Fruit fly (Drosophila melanogaster) whole organism, adult: ENCODE results near the gene AP-1mu.

Experiments
- CG11617 ChIP-seq: fragments of 200-800 bp; sonication (Bioruptor generic); optimal IDR thresholded peaks from 2 replicates; lab custom pipeline; 2017; ENCODE audit warnings: mild to moderate bottlenecking, missing biosample characterization, missing genetic modification reagents, missing genetic modification characterization
- CG12768 ChIP-seq: fragments of 200-800 bp; sonication (Bioruptor generic); optimal IDR thresholded peaks from 2 replicates; lab custom pipeline; 2017; ENCODE audit warnings: missing biosample characterization, missing genetic modification characterization, mild to moderate bottlenecking, moderate library complexity, missing genetic modification reagents
- CG14711 ChIP-seq: fragments of 200-800 bp; sonication (Bioruptor generic); optimal IDR thresholded peaks from 2 replicates; lab custom pipeline; 2018; ENCODE audit warnings: missing biosample characterization, mild to moderate bottlenecking, missing genetic modification characterization, moderate library complexity
- CG1620 ChIP-seq: fragments of 200-800 bp; sonication (Bioruptor generic); optimal IDR thresholded peaks from 2 replicates; lab custom pipeline; 2016; ENCODE audit warnings: missing biosample characterization, missing genetic modification characterization
- CG33017 ChIP-seq: fragments of 200-800 bp; sonication (Bioruptor generic); optimal IDR thresholded peaks from 2 replicates; lab custom pipeline; 2018; ENCODE audit warnings: missing biosample characterization, mild to moderate bottlenecking, missing genetic modification characterization, moderate library complexity
- CG5204 ChIP-seq: fragments of 200-800 bp; sonication (Bioruptor generic); optimal IDR thresholded peaks from 2 replicates; lab custom pipeline; 2016; ENCODE audit warnings: missing biosample characterization, missing genetic modification characterization
- CG7045 ChIP-seq: fragments of 200-800 bp; sonication (Bioruptor generic); optimal IDR thresholded peaks from 2 replicates; lab custom pipeline; 2017; ENCODE audit warnings: missing biosample characterization, mild to moderate bottlenecking, missing genetic modification characterization
- CG7101 ChIP-seq: fragments of 200-800 bp; sonication (Bioruptor generic); optimal IDR thresholded peaks from 2 replicates; lab custom pipeline; 2018; ENCODE audit warnings: missing biosample characterization, mild to moderate bottlenecking, missing genetic modification characterization, moderate library complexity
- Clk ChIP-seq: fragments of 200-800 bp; sonication (Bioruptor generic); optimal IDR thresholded peaks from 2 replicates; lab custom pipeline; 2017; ENCODE audit warnings: missing biosample characterization, missing genetic modification characterization
- Crg-1 ChIP-seq: fragments of 200-800 bp; sonication (Bioruptor generic); optimal IDR thresholded peaks from 2 replicates; lab custom pipeline; 2016; ENCODE audit warnings: missing biosample characterization, missing genetic modification characterization
- Hr96 ChIP-seq: fragments of 200-800 bp; sonication (Bioruptor generic); optimal IDR thresholded peaks from 2 replicates; lab custom pipeline; 2016; ENCODE audit warnings: missing biosample characterization, missing genetic modification characterization
- Mnt ChIP-seq: fragments of 200-800 bp; sonication (Bioruptor generic); optimal IDR thresholded peaks from 2 replicates; lab custom pipeline; 2016; ENCODE audit warnings: missing biosample characterization, mild to moderate bottlenecking, missing genetic modification characterization
- bab1 ChIP-seq: fragments of 200-800 bp; sonication (Bioruptor generic); optimal IDR thresholded peaks from 3 replicates; lab custom pipeline; 2019; ENCODE audit warnings: missing biosample characterization, mild to moderate bottlenecking, missing genetic modification characterization, moderate library complexity
- cic ChIP-seq: fragments of 200-800 bp; sonication (Bioruptor generic); optimal IDR thresholded peaks from 2 replicates; lab custom pipeline; 2017; ENCODE audit warnings: missing biosample characterization, mild to moderate bottlenecking, missing genetic modification characterization, moderate library complexity
- cnc ChIP-seq, 2 experiments: fragments of >200 bp; optimal IDR thresholded peaks; 2 replicates each; lab custom pipeline; 2017
- kay ChIP-seq: fragments of 200-800 bp; sonication (Bioruptor generic); peaks from one replicate; lab custom pipeline; 2016; ENCODE audit warnings: missing biosample characterization, missing genetic modification characterization, borderline replicate concordance
- ovo ChIP-seq: fragments of 200-800 bp; sonication (Bioruptor generic); optimal IDR thresholded peaks from 2 replicates; lab custom pipeline; 2016; ENCODE audit warnings: missing biosample characterization, missing genetic modification characterization
- pad ChIP-seq: fragments of 200-800 bp; sonication (Bioruptor generic); optimal IDR thresholded peaks from 3 replicates; lab custom pipeline; 2017; ENCODE audit warnings: missing biosample characterization, missing genetic modification characterization, mild to moderate bottlenecking, moderate library complexity, missing genetic modification reagents
- tj ChIP-seq: fragments of 200-800 bp; sonication (Bioruptor generic); optimal IDR thresholded peaks from 3 replicates; lab custom pipeline; 2017; ENCODE audit warnings: missing biosample characterization, mild to moderate bottlenecking, missing genetic modification characterization, moderate library complexity
- toe ChIP-seq: fragments of 200-800 bp; sonication (Bioruptor generic); optimal IDR thresholded peaks from 2 replicates; lab custom pipeline; 2016; ENCODE audit warnings: missing biosample characterization, missing genetic modification characterization

The AP-1mu gene

DNA sequence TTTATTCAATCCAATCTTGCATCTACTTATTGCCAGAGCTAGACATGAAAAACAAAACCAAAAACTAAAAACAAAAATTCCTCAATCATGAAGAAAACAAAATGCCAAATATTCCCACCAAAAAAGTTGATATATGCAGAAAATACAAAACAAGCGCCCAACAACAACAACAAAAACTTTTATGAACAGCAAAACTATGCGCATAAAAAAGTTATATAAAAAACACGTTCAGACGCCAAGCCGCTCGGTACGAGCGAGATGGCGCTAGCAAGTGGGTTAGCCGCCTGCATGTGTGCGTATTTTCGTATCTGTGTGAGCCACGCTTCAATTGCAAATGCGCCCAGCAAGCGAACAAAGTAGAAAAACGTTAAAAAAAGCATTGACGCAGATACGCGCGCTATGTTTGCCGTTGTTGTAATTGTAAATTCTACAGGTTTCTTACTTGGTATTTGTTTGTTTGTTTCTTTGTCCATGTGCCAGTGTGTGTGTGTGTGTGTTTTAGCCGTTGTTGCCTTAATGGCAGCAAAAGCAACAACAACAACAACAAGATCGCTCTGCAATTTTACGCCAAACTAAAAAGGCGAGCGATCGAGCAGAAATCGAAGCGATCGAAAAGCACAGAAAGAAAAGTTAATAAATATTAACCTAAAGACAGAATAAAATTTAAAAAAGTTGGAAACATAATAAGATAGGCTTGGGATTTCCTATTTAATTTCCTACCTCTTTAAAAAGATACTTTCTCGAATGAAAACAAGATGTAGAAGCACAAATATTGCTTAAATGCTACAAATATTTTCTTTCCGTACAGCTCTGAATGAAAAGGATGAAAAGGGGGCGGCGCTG is 34.3 kb upstream of the AP-1mu start:
- TF ChIP-seq Mnt: peak; percentile 1
- TF ChIP-seq ovo (GFP tag; lab: Kevin White, UChicago): peak; percentile 5
- no peak for TF ChIP-seq CG1620
- TF ChIP-seq tj (GFP tag; lab: Kevin White, UChicago): peak; percentile 91

DNA sequence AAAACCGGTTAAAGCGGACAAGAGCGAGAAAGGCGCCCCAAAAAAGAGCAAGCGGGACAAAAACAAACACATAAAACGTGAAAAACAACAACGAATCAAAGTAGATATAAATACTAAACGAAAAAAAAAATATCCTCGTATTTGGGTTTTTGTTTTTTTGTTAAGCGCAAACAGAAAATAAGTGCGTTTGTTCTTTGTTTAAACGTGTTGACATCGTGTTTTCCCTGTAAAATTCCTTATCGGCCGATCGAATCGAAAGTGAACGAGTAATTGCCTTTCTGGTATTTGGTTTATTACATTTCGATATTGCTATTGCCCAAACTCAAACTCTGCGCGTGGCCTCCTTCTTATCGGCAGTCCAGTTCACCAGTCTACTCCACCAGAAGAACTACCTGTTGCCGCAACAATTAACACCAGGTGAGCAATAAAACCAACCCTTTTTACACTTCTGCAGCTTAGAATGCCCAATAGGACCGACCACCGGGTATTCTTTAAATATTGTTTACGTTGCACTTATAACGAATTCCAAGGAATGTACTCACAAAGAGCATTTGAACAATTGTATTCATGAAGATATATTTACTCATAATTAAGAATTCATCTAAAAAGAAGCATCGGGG is 32.6 kb upstream of the AP-1mu start:
- TF ChIP-seq kay (no peak), CG1620 (no peak), bab1 (no peak), cnc (optimal IDR thresholded peaks at IDR 0.05; lab: Kevin White, UChicago) (no peak), Clk (GFP tag; lab: Kevin White, UChicago) (no peak), ovo (GFP tag; lab: Kevin White, UChicago) (no peak), CG14711 (tag; lab: Kevin White, UChicago) (no peak), CG7101 (tag; lab: Kevin White, UChicago) (no peak), tj (GFP tag; lab: Kevin White, UChicago) (no peak)

DNA sequence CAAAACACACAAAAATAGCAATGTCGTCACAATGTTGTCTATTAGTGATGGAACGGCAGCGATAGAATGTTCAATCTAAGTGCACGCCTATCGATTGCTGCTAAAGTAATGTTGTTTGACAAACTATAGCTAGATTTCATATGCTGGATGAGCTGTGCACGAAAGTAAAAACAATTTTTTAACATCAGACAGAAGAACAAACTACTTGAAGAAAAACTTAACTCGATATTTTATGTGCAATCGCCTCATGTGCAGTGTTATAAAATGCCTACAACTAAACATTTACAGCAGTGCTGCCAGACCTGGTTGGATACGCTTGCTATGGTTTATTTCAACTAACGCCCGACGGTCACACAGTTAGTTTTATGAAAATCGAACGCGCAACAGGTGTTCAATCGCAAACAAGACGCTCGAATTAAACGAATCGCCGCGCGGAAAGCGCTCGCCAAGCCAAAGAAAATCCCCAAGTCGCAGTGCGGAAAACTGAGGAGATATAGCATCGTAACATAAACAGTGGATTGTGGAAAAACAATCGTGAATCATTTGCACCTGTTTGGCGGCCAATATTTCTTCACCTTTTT is 31.7 kb upstream of the AP-1mu start, which contains the start of the genes bocks and CG8312:
Gene bocks, minus strand, starts transcription at position 51 of the 581 bp plus-strand sequence.
Gene CG8312, plus strand, starts transcription at position 358 of the 581 bp plus-strand sequence.
- peak; percentile 62 for TF ChIP-seq cic (GFP tag; lab: Kevin White, UChicago)
- TF ChIP-seq CG7101 (tag; lab: Kevin White, UChicago): peak; percentile 61
- peak; percentile 38 for TF ChIP-seq Clk (GFP tag; lab: Kevin White, UChicago)
- peak; percentile 82 for TF ChIP-seq Mnt
- TF ChIP-seq CG1620: peak; percentile 67
- TF ChIP-seq toe (GFP tag; lab: Kevin White, UChicago): peak; percentile 59
- no peak for TF ChIP-seq Hr96 (GFP tag; lab: Kevin White, UChicago)
- TF ChIP-seq CG14711 (tag; lab: Kevin White, UChicago): peak; percentile 65
- TF ChIP-seq CG7045 (GFP tag; lab: Kevin White, UChicago): peak; percentile 39
- TF ChIP-seq pad: peak; percentile 61
- no peak for TF ChIP-seq cnc (optimal IDR thresholded peaks at IDR 0.05; lab: Kevin White, UChicago)
- TF ChIP-seq tj (GFP tag; lab: Kevin White, UChicago): peak; percentile 59
- no peak for TF ChIP-seq kay
- peak; percentile 43 for TF ChIP-seq CG11617
- TF ChIP-seq Crg-1 (GFP tag; lab: Kevin White, UChicago): peak; percentile 88
- TF ChIP-seq ovo (GFP tag; lab: Kevin White, UChicago): peak; percentile 38
- peak; percentile 83 for TF ChIP-seq bab1
- no peak for TF ChIP-seq CG5204
- peak; percentile 41 for TF ChIP-seq CG33017 (tag; lab: Kevin White, UChicago)
- TF ChIP-seq CG12768 (GFP tag; lab: Kevin White, UChicago): peak; percentile 55

DNA sequence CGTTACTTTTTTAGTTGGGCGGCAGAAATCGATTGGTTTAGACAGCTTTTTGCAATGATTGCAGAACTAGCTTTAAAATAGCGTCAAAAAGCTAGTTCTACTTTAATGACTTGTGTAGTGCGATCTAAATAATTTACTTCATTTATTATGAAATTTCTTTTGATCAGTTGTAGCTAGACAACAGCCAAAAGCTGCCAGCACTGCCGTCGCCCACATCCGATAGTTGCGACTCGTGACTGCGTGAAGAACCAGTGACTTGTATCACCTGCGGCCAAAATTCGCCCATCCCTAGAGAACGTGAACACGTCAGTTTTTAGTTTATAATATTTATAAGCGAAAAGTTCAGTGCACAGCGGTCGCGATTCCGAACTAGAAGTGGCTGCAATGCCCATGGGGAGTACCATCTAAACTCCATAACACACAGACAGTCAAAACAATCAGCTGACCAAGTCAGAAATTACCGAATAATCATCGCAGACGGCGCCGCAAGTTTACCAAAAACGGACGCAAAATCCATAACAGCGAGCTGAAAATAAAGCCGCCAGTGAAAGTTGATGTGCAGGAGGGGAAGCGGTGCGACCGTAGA is 27.4 kb upstream of the AP-1mu start, which contains the start of gene P58IPK:
Gene P58IPK, plus strand, starts transcription at position 280 of the 586 bp plus-strand sequence.
- TF ChIP-seq pad: peak; percentile 51
- TF ChIP-seq Mnt: peak; percentile 77
- TF ChIP-seq kay: no peak
- peak; percentile 86 for TF ChIP-seq toe (GFP tag; lab: Kevin White, UChicago)
- peak; percentile 46 for TF ChIP-seq cic (GFP tag; lab: Kevin White, UChicago)
- TF ChIP-seq Crg-1 (GFP tag; lab: Kevin White, UChicago): no peak
- TF ChIP-seq CG1620: peak; percentile 72
- peak; percentile 45 for TF ChIP-seq bab1
- TF ChIP-seq CG14711 (tag; lab: Kevin White, UChicago): peak; percentile 49
- TF ChIP-seq CG5204: no peak
- TF ChIP-seq ovo (GFP tag; lab: Kevin White, UChicago): no peak
- TF ChIP-seq CG7045 (GFP tag; lab: Kevin White, UChicago): peak; percentile 10
- TF ChIP-seq Clk (GFP tag; lab: Kevin White, UChicago): peak; percentile 31
- peak; percentile 41 for TF ChIP-seq tj (GFP tag; lab: Kevin White, UChicago)
- TF ChIP-seq cnc (optimal IDR thresholded peaks at IDR 0.05; lab: Kevin White, UChicago): no peak
- peak; percentile 45 for TF ChIP-seq CG11617
- peak; percentile 15 for TF ChIP-seq CG33017 (tag; lab: Kevin White, UChicago)
- TF ChIP-seq CG7101 (tag; lab: Kevin White, UChicago): peak; percentile 53
- TF ChIP-seq CG12768 (GFP tag; lab: Kevin White, UChicago): peak; percentile 14
- TF ChIP-seq Hr96 (GFP tag; lab: Kevin White, UChicago): no peak

DNA sequence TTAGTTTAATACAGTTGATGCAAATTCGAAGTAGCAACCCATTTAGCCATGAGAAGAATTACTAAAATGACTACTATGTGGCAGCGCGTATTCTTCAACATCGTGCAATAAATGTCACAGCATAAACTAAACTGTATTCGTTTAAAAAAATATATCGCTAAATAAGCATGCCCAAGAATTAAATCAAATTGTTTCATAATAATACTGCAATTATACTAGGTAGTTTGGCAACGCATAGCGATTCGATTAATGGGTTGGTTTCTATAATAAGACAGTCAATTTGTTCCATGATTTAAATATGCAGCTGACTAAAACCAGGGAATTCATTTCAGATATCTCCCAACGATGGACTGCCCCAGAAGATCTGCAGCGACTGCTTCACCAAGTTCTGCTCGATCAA is 23.8 kb upstream of the AP-1mu start, which contains the start of gene CG33654:
Gene CG33654, minus strand, starts transcription at position 101 of the 400 bp plus-strand sequence.
- TF ChIP-seq cnc (optimal IDR thresholded peaks at IDR 0.05; lab: Kevin White, UChicago): no peak
- TF ChIP-seq CG1620: no peak
- no peak for TF ChIP-seq bab1
- no peak for TF ChIP-seq CG14711 (tag; lab: Kevin White, UChicago)
- no peak for TF ChIP-seq CG12768 (GFP tag; lab: Kevin White, UChicago)
- no peak for TF ChIP-seq CG5204
- TF ChIP-seq Clk (GFP tag; lab: Kevin White, UChicago): no peak
- no peak for TF ChIP-seq ovo (GFP tag; lab: Kevin White, UChicago)
- no peak for TF ChIP-seq CG33017 (tag; lab: Kevin White, UChicago)
- TF ChIP-seq tj (GFP tag; lab: Kevin White, UChicago): no peak
- TF ChIP-seq cic (GFP tag; lab: Kevin White, UChicago): no peak
- no peak for TF ChIP-seq toe (GFP tag; lab: Kevin White, UChicago)
- no peak for TF ChIP-seq Crg-1 (GFP tag; lab: Kevin White, UChicago)
- TF ChIP-seq Hr96 (GFP tag; lab: Kevin White, UChicago): no peak
- TF ChIP-seq kay: no peak
- no peak for TF ChIP-seq CG11617
- no peak for TF ChIP-seq CG7101 (tag; lab: Kevin White, UChicago)
- no peak for TF ChIP-seq CG7045 (GFP tag; lab: Kevin White, UChicago)
